Worm (Caenorhabditis elegans) whole organism, late embryonic: ENCODE measurements around the gene Y62E10A.20.

ENCODE experiments used
- C08G9.2 ChIP-seq: sonication (generic microtip); optimal IDR thresholded peaks from 2 replicates; lab custom pipeline; 2016; ENCODE audit warnings: mild to moderate bottlenecking, missing genetic modification characterization, moderate library complexity, missing compliant biosample characterization
- K02D7.2 ChIP-seq: sonication (generic microtip); optimal IDR thresholded peaks from 2 replicates; lab custom pipeline; 2017; ENCODE audit warnings: mild to moderate bottlenecking, missing genetic modification characterization, missing compliant biosample characterization
- K09A11.1 ChIP-seq: sonication (generic microtip); optimal IDR thresholded peaks from 2 replicates; lab custom pipeline; 2017; ENCODE audit warnings: antibody characterized with exemption, mild to moderate bottlenecking, missing genetic modification characterization, missing compliant biosample characterization; ENCODE audit not compliant: insufficient read depth
- T23F11.4 ChIP-seq: fragments of 200-800 bp; sonication (Bioruptor generic); optimal IDR thresholded peaks from 2 replicates; lab custom pipeline; 2018; ENCODE audit warnings: mild to moderate bottlenecking, missing genetic modification characterization, missing compliant biosample characterization
- Y22D7AL.16 ChIP-seq: sonication (generic microtip); optimal IDR thresholded peaks from 2 replicates; lab custom pipeline; 2016; ENCODE audit warnings: missing genetic modification characterization, missing compliant biosample characterization
- ama-1 ChIP-seq: fragments of 150-350 bp; optimal IDR thresholded peaks from 2 replicates; lab custom pipeline; 2014
- ceh-2 ChIP-seq: sonication (generic microtip); optimal IDR thresholded peaks from 2 replicates; lab custom pipeline; 2016; ENCODE audit warnings: missing genotype, missing genetic modification characterization, missing compliant biosample characterization
- ceh-48 ChIP-seq: sonication (generic microtip); optimal IDR thresholded peaks from 2 replicates; lab custom pipeline; 2016; ENCODE audit warnings: missing genetic modification characterization, inconsistent platforms, missing compliant biosample characterization
- ceh-6 ChIP-seq: fragments of 200-800 bp; sonication (Bioruptor generic); optimal IDR thresholded peaks from 2 replicates; lab custom pipeline; 2018; ENCODE audit warnings: mild to moderate bottlenecking, missing genetic modification characterization, missing compliant biosample characterization
- dmd-4 ChIP-seq: sonication (generic microtip); optimal IDR thresholded peaks from 2 replicates; lab custom pipeline; 2016; ENCODE audit warnings: borderline replicate concordance, missing genetic modification characterization, missing compliant biosample characterization
- elt-2 ChIP-seq: sonication (generic microtip); optimal IDR thresholded peaks from 2 replicates; lab custom pipeline; 2016; ENCODE audit warnings: missing genetic modification reagents, missing genetic modification characterization, missing compliant biosample characterization
- elt-4 ChIP-seq: sonication (generic microtip); optimal IDR thresholded peaks from 2 replicates; lab custom pipeline; 2016; ENCODE audit warnings: missing genetic modification characterization, missing compliant biosample characterization
- ets-4 ChIP-seq: sonication (generic microtip); optimal IDR thresholded peaks from 2 replicates; lab custom pipeline; 2016; ENCODE audit warnings: missing genetic modification characterization, missing compliant biosample characterization
- eyg-1 ChIP-seq: sonication (generic microtip); optimal IDR thresholded peaks from 2 replicates; lab custom pipeline; 2016; ENCODE audit warnings: missing genotype, missing genetic modification characterization, missing compliant biosample characterization
- fkh-10 ChIP-seq: fragments of 150-350 bp; optimal IDR thresholded peaks from 2 replicates; lab custom pipeline; 2014; ENCODE audit warnings: missing biosample characterization, missing genetic modification reagents, missing genetic modification characterization
- hlh-13 ChIP-seq: fragments of 200-800 bp; sonication (Bioruptor generic); optimal IDR thresholded peaks from 2 replicates; lab custom pipeline; 2018; ENCODE audit warnings: mild to moderate bottlenecking, missing genetic modification characterization, missing compliant biosample characterization
- hlh-15 ChIP-seq: sonication (generic microtip); optimal IDR thresholded peaks from 2 replicates; lab custom pipeline; 2016; ENCODE audit warnings: missing genetic modification characterization, missing compliant biosample characterization
- hlh-30 ChIP-seq: sonication (generic microtip); optimal IDR thresholded peaks from 2 replicates; lab custom pipeline; 2017; ENCODE audit warnings: antibody characterized with exemption, missing genetic modification characterization, missing compliant biosample characterization; ENCODE audit not compliant: insufficient read depth
- hlh-6 ChIP-seq: sonication (generic microtip); optimal IDR thresholded peaks from 2 replicates; lab custom pipeline; 2016; ENCODE audit warnings: missing genotype, missing genetic modification characterization, missing compliant biosample characterization
- lim-6 ChIP-seq: sonication (generic microtip); optimal IDR thresholded peaks from 2 replicates; lab custom pipeline; 2016; ENCODE audit warnings: missing genetic modification characterization, missing compliant biosample characterization
- mec-3 ChIP-seq: sonication (generic microtip); optimal IDR thresholded peaks from 2 replicates; lab custom pipeline; 2016; ENCODE audit warnings: borderline replicate concordance, missing genetic modification characterization, missing compliant biosample characterization
- npax-4 ChIP-seq: sonication (generic microtip); optimal IDR thresholded peaks from 2 replicates; lab custom pipeline; 2016; ENCODE audit warnings: missing genetic modification characterization, missing compliant biosample characterization
- odd-2 ChIP-seq: sonication (generic microtip); optimal IDR thresholded peaks from 2 replicates; lab custom pipeline; 2017; ENCODE audit warnings: antibody characterized with exemption, mild to moderate bottlenecking, missing genetic modification characterization, missing compliant biosample characterization
- pag-3 ChIP-seq: sonication (generic microtip); optimal IDR thresholded peaks from 2 replicates; lab custom pipeline; 2016; ENCODE audit warnings: missing compliant biosample characterization, missing genetic modification characterization, borderline replicate concordance
- pat-9 ChIP-seq: fragments of 200-800 bp; sonication (Bioruptor generic); optimal IDR thresholded peaks from 2 replicates; lab custom pipeline; 2018; ENCODE audit warnings: mild to moderate bottlenecking, missing genetic modification characterization, moderate library complexity, missing compliant biosample characterization
- pha-2 ChIP-seq: sonication (generic microtip); optimal IDR thresholded peaks from 2 replicates; lab custom pipeline; 2017; ENCODE audit warnings: mild to moderate bottlenecking, missing genetic modification characterization, missing compliant biosample characterization
- pha-4 ChIP-seq: fragments of 150-350 bp; optimal IDR thresholded peaks from 2 replicates; lab custom pipeline; 2018; ENCODE audit warnings: missing biosample characterization, missing genetic modification reagents, missing genetic modification characterization
- pqm-1 ChIP-seq: sonication (generic microtip); optimal IDR thresholded peaks from 2 replicates; lab custom pipeline; 2016; ENCODE audit warnings: missing genetic modification characterization, missing compliant biosample characterization
- ref-2 ChIP-seq: sonication (generic microtip); optimal IDR thresholded peaks from 2 replicates; lab custom pipeline; 2016; ENCODE audit warnings: missing genetic modification characterization, missing compliant biosample characterization
- sdc-2 ChIP-seq: sonication (generic microtip); optimal IDR thresholded peaks from 2 replicates; lab custom pipeline; 2016; ENCODE audit warnings: missing genotype, missing genetic modification characterization, missing compliant biosample characterization
- sox-2 ChIP-seq: fragments of 200-800 bp; sonication (Bioruptor generic); IDR thresholded peaks from 2 replicates; pipeline ENCODE4 v1.3.6; 2022; ENCODE audit warnings: missing genetic modification reagents, missing genetic modification characterization, missing compliant biosample characterization
- tbx-7 ChIP-seq: sonication (generic microtip); optimal IDR thresholded peaks from 2 replicates; lab custom pipeline; 2016; ENCODE audit warnings: missing genotype, missing genetic modification characterization, missing compliant biosample characterization
- unc-55 ChIP-seq: sonication (generic microtip); optimal IDR thresholded peaks from 2 replicates; lab custom pipeline; 2017; ENCODE audit warnings: missing biosample characterization, missing genetic modification reagents, missing genetic modification characterization
- unc-86 ChIP-seq: sonication (generic microtip); optimal IDR thresholded peaks from 2 replicates; lab custom pipeline; 2016; ENCODE audit warnings: missing genetic modification characterization, missing compliant biosample characterization
- zip-5 ChIP-seq: sonication (generic microtip); optimal IDR thresholded peaks from 2 replicates; lab custom pipeline; 2016; ENCODE audit warnings: missing genetic modification characterization, missing compliant biosample characterization

Gene Y62E10A.20

DNA sequence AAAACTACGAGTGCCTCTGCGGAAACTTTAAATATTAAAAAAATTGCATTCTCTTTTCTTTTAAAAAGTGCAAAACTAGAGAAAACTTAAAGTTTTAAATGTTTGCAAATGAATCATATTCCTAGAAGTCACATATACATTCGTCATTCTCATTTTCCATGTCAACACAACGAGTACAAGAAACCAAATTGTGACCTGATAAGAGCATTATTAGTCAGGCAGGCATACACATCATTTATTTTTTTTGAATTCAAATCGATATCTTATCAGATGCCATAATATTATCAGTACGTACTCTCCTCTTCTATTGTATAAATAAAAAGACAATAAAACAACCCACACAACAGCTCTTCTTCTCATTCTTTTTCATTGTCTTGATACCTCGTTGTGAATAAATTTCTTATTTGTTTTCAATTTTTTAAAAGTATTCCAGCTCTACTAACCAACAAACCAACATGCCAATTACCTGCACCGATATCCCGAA is 38.6 kb downstream of the Y62E10A.20 start, which contains the start of gene W02A2.9:
Gene W02A2.9, plus strand, starts transcription at position 434 of the 484 bp plus-strand sequence.
- peak; percentile 95 for TF ChIP-seq elt-2 (tag; lab: Kevin White, UChicago)
- TF ChIP-seq C08G9.2 (tag; lab: Kevin White, UChicago): no peak
- TF ChIP-seq, all 69 proteins: peak for 1

DNA sequence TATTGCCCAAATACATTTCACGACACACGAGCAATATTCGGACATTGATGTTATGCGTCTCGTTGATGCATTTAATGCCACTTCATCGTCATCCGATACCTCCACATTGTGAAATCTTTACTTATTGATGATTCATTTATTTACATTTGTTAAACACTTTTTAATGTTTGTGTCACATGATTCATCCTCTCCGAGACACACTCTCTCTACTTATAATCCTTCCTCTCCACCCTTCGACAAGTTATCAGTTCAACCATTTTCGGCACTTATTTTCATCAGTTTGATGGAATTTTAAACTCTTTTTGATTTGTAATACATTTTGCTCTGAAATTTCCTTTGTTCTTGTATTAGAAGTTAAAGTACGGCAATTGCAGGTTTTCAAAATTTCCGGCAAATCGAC is 39.8 kb downstream of the Y62E10A.20 start:
- no peak for TF ChIP-seq hlh-13 (GFP tag; lab: Kevin White, UChicago)

DNA sequence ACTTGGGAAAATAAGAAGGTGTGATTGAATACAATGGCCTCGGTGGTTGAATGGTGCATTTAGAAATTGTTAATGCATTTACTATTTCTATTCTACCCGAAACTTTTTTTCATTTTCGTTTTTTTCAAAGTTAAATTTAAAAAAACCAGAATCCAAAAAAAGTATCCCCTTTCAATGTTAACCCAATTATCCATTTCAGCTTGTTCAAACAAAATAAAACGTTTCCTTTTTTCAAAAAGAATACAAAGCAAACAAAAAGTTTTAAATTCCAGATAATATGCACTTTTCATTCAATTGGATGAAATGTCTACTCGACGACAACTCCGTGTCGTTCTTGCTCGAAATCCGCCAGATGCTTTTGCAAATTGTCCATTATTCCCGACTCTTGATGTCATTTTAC is 43.3 kb downstream of the Y62E10A.20 start, which contains the start of gene W02A2.5:
Gene W02A2.5, plus strand, starts transcription at position 301 of the 400 bp plus-strand sequence.
- no peak for TF ChIP-seq pat-9
- TF ChIP-seq odd-2 (tag; lab: Kevin White, UChicago): no peak
- TF ChIP-seq unc-55: no peak
- TF ChIP-seq hlh-30 (tag; lab: Kevin White, UChicago): no peak
- TF ChIP-seq hlh-15 (tag; lab: Kevin White, UChicago): no peak
- no peak for TF ChIP-seq pha-2 (tag; lab: Kevin White, UChicago)
- TF ChIP-seq unc-86: no peak
- TF ChIP-seq K09A11.1 (tag; lab: Kevin White, UChicago): no peak
- TF ChIP-seq sox-2 (GFP tag; lab: Robert Waterston, UW): no peak
- no peak for TF ChIP-seq eyg-1 (tag; lab: Kevin White, UChicago)
- no peak for TF ChIP-seq Y22D7AL.16
- TF ChIP-seq ceh-6 (GFP tag; lab: Kevin White, UChicago): no peak
- no peak for TF ChIP-seq pag-3
- TF ChIP-seq tbx-7 (tag; lab: Kevin White, UChicago): no peak
- TF ChIP-seq npax-4 (tag; lab: Kevin White, UChicago): no peak
- no peak for TF ChIP-seq fkh-10
- no peak for TF ChIP-seq ref-2 (tag; lab: Kevin White, UChicago)
- no peak for TF ChIP-seq zip-5 (tag; lab: Kevin White, UChicago)
- TF ChIP-seq ceh-2 (tag; lab: Kevin White, UChicago): no peak

DNA sequence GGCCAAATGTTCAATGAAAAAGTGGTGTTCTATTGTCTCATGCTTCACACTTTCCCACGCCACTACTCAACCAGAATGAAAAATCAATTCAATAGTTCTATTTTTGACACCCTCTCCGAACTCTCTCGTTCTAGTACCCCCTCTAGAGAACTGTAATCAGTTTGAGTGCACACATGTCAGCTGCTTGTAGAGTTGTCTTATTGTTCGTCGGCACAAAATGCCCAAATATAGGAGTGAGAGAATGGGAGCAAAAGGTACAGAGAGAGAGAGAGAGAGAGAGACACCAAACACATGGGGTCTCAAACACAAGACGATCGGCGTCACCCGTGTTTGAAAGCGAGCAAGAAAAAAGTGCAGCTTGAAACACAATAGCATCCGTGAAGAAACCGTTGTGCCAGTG is 51.6 kb downstream of the Y62E10A.20 start:
- TF ChIP-seq lim-6 (tag; lab: Kevin White, UChicago) (no peak), pat-9 (no peak), hlh-6 (tag; lab: Kevin White, UChicago) (no peak), elt-4 (tag; lab: Kevin White, UChicago) (no peak), dmd-4 (tag; lab: Kevin White, UChicago) (no peak), elt-2 (tag; lab: Kevin White, UChicago) (no peak), T23F11.4 (GFP tag; lab: Kevin White, UChicago) (no peak), hlh-15 (tag; lab: Kevin White, UChicago) (no peak), sdc-2 (tag; lab: Kevin White, UChicago) (no peak), ceh-48 (no peak), pqm-1 (tag; lab: Kevin White, UChicago) (no peak), ama-1 (lab: Kevin White, UChicago) (no peak), ets-4 (no peak), ceh-2 (tag; lab: Kevin White, UChicago) (no peak), pha-4 (tag; lab: Kevin White, UChicago) (no peak), tbx-7 (tag; lab: Kevin White, UChicago) (no peak), K02D7.2 (no peak), mec-3 (tag; lab: Kevin White, UChicago) (no peak), sox-2 (GFP tag; lab: Robert Waterston, UW) (no peak)
